Worm (Caenorhabditis elegans) whole organism, L2 larva: ENCODE data around the gene vps-11.

Experiments
- F13H6.1 ChIP-seq: sonication (generic microtip); optimal IDR thresholded peaks from 2 replicates; lab custom pipeline; 2016; ENCODE audit warnings: missing genetic modification characterization, missing compliant biosample characterization
- R02D3.7 ChIP-seq: fragments of 150-350 bp; optimal IDR thresholded peaks from 2 replicates; lab custom pipeline; 2014; ENCODE audit warnings: missing biosample characterization, missing genetic modification characterization
- ZK546.5 ChIP-seq: sonication (generic microtip); optimal IDR thresholded peaks from 2 replicates; lab custom pipeline; 2017; ENCODE audit warnings: missing biosample characterization, missing genetic modification characterization
- alr-1 ChIP-seq: fragments of 150-350 bp; optimal IDR thresholded peaks from 2 replicates; lab custom pipeline; 2014; ENCODE audit warnings: missing biosample characterization, missing genetic modification characterization
- aly-2 ChIP-seq: fragments of 150-350 bp; optimal IDR thresholded peaks from 2 replicates; lab custom pipeline; 2014; ENCODE audit warnings: missing biosample characterization, missing genetic modification characterization
- ama-1 ChIP-seq: fragments of 150-350 bp; optimal IDR thresholded peaks from 2 replicates; lab custom pipeline; 2018; ENCODE audit warnings: inconsistent platforms
- blmp-1 ChIP-seq: sonication (generic microtip); optimal IDR thresholded peaks from 2 replicates; lab custom pipeline; 2017; ENCODE audit warnings: missing genetic modification characterization, mild to moderate bottlenecking, missing compliant biosample characterization, antibody characterized with exemption, moderate library complexity; ENCODE audit not compliant: insufficient read depth
- ceh-82 ChIP-seq: fragments of 150-350 bp; optimal IDR thresholded peaks from 2 replicates; lab custom pipeline; 2014; ENCODE audit warnings: missing biosample characterization, missing genetic modification characterization
- crh-2 ChIP-seq: sonication (generic microtip); optimal IDR thresholded peaks from 2 replicates; lab custom pipeline; 2017; ENCODE audit warnings: missing biosample characterization, missing genetic modification characterization
- dmd-4 ChIP-seq: sonication (generic microtip); optimal IDR thresholded peaks from 2 replicates; lab custom pipeline; 2017; ENCODE audit warnings: missing biosample characterization, missing genetic modification characterization
- egl-27 ChIP-seq: sonication (generic microtip); optimal IDR thresholded peaks from 3 replicates; lab custom pipeline; 2017; ENCODE audit warnings: missing biosample characterization, missing genetic modification reagents, missing genetic modification characterization
- elt-1 ChIP-seq: fragments of 150-350 bp; optimal IDR thresholded peaks from 2 replicates; lab custom pipeline; 2014; ENCODE audit warnings: missing biosample characterization, missing genetic modification characterization
- elt-3 ChIP-seq: sonication (generic microtip); optimal IDR thresholded peaks from 2 replicates; lab custom pipeline; 2017; ENCODE audit warnings: missing biosample characterization, missing genetic modification characterization
- fos-1 ChIP-seq: fragments of 150-350 bp; optimal IDR thresholded peaks from 2 replicates; lab custom pipeline; 2014; ENCODE audit warnings: missing biosample characterization, missing genetic modification characterization
- lin-11 ChIP-seq: fragments of 150-350 bp; sonication (generic microtip); optimal IDR thresholded peaks from 2 replicates; lab custom pipeline; 2014; ENCODE audit warnings: missing biosample characterization, missing genetic modification characterization, inconsistent platforms, mixed read lengths
- lin-13 ChIP-seq: fragments of 150-350 bp; optimal IDR thresholded peaks from 2 replicates; lab custom pipeline; 2014; ENCODE audit warnings: missing biosample characterization, missing genetic modification reagents, missing genetic modification characterization
- lin-39 ChIP-seq: fragments of 150-350 bp; optimal IDR thresholded peaks from 2 replicates; lab custom pipeline; 2014; ENCODE audit warnings: missing biosample characterization, missing genetic modification reagents, missing genetic modification characterization
- mbf-1 ChIP-seq: sonication (generic microtip); optimal IDR thresholded peaks from 2 replicates; lab custom pipeline; 2017; ENCODE audit warnings: missing biosample characterization, missing genetic modification characterization
- mdl-1 ChIP-seq, 2 experiments: fragments of 150-350 bp in 1 of 2; sonication (generic microtip) in 1 of 2; optimal IDR thresholded peaks; 2 replicates each; lab custom pipeline; 2017; ENCODE audit warnings: missing biosample characterization in 2 of 2, missing genetic modification characterization in 2 of 2
- nhr-10 ChIP-seq: sonication (generic microtip); optimal IDR thresholded peaks from 2 replicates; lab custom pipeline; 2017; ENCODE audit warnings: missing biosample characterization, missing genetic modification characterization
- nhr-11 ChIP-seq: fragments of 150-350 bp; optimal IDR thresholded peaks from 2 replicates; lab custom pipeline; 2014; ENCODE audit warnings: missing biosample characterization, missing genetic modification characterization
- nhr-12 ChIP-seq: fragments of 150-350 bp; optimal IDR thresholded peaks from 2 replicates; lab custom pipeline; 2014; ENCODE audit warnings: missing biosample characterization, missing genetic modification characterization
- nhr-129 ChIP-seq: fragments of 150-350 bp; optimal IDR thresholded peaks from 2 replicates; lab custom pipeline; 2014; ENCODE audit warnings: missing biosample characterization, missing genetic modification characterization
- nhr-23 ChIP-seq: fragments of 150-350 bp; optimal IDR thresholded peaks from 2 replicates; lab custom pipeline; 2014; ENCODE audit warnings: missing biosample characterization, missing genetic modification reagents, missing genetic modification characterization
- nhr-237 ChIP-seq: fragments of 150-350 bp; optimal IDR thresholded peaks from 2 replicates; lab custom pipeline; 2014; ENCODE audit warnings: missing biosample characterization, missing genetic modification characterization
- nhr-6 ChIP-seq: fragments of 150-350 bp; optimal IDR thresholded peaks from 2 replicates; lab custom pipeline; 2014; ENCODE audit warnings: missing biosample characterization, missing genetic modification characterization
- nhr-77 ChIP-seq: fragments of 150-350 bp; optimal IDR thresholded peaks from 2 replicates; lab custom pipeline; 2014; ENCODE audit warnings: missing biosample characterization, missing genetic modification characterization
- peb-1 ChIP-seq: fragments of 150-350 bp; optimal IDR thresholded peaks from 2 replicates; lab custom pipeline; 2014; ENCODE audit warnings: missing biosample characterization, missing genetic modification characterization
- sem-4 ChIP-seq: fragments of 150-350 bp; optimal IDR thresholded peaks from 2 replicates; lab custom pipeline; 2014; ENCODE audit warnings: missing biosample characterization, missing genetic modification reagents, missing genetic modification characterization
- skn-1 ChIP-seq: sonication (generic microtip); optimal IDR thresholded peaks from 2 replicates; lab custom pipeline; 2017; ENCODE audit warnings: missing biosample characterization, missing genetic modification characterization
- sma-3 ChIP-seq: sonication (generic microtip); optimal IDR thresholded peaks from 2 replicates; lab custom pipeline; 2016; ENCODE audit warnings: missing genetic modification reagents, missing genetic modification characterization, missing compliant biosample characterization
- snpc-4 ChIP-seq: fragments of 150-350 bp; optimal IDR thresholded peaks from 2 replicates; lab custom pipeline; 2014; ENCODE audit warnings: missing biosample characterization, missing genetic modification characterization
- unc-39 ChIP-seq: fragments of 150-350 bp; optimal IDR thresholded peaks from 2 replicates; lab custom pipeline; 2014; ENCODE audit warnings: missing biosample characterization, missing genetic modification characterization
- unc-55 ChIP-seq: fragments of 150-350 bp; sonication (generic microtip); optimal IDR thresholded peaks from 3 replicates; lab custom pipeline; 2014; ENCODE audit warnings: missing biosample characterization, missing genetic modification reagents, missing genetic modification characterization
- unc-62 ChIP-seq: fragments of 150-350 bp; optimal IDR thresholded peaks from 2 replicates; lab custom pipeline; 2014; ENCODE audit warnings: missing biosample characterization, missing genetic modification reagents, missing genetic modification characterization
- ztf-1 ChIP-seq: fragments of 200-800 bp; sonication (Bioruptor generic); conservative IDR thresholded peaks from 2 replicates; pipeline ENCODE4 v1.3.6; 2022; ENCODE audit warnings: missing genetic modification characterization, missing compliant biosample characterization
- ztf-11 ChIP-seq: sonication (generic microtip); optimal IDR thresholded peaks from 2 replicates; lab custom pipeline; 2017; ENCODE audit warnings: missing biosample characterization, missing genetic modification characterization
- ztf-4 ChIP-seq: fragments of 150-350 bp; optimal IDR thresholded peaks from 2 replicates; lab custom pipeline; 2014; ENCODE audit warnings: missing biosample characterization, missing genetic modification characterization

The vps-11 gene

DNA sequence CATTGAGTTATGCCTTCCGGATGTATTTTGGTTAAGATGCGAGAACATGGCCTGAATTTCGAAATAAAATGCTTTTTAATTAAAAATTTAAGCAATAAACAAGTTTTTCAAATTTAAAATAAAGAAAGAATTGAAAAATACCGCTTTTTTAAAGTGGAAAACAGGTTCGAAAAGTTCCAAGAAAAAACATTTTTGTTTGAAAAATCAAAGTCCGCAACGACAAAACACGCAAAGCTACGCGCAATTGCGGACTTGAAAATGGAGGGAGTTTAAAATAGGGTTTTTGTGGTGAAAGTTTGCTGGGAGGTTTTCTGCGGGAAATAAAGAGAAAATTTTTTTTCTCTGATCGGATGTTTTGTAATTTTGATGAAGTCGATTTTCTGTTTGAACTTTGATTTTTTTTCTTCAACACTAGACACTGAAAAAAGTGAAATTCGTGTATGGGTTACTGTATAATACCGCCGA is 5.2 kb upstream of the vps-11 start, which contains the start of gene npp-19 (continued):
- TF ChIP-seq skn-1 (no peak), fos-1 (peak; percentile 48), dmd-4 (no peak), unc-62 (GFP tag; lab: Kevin White, UChicago) (no peak), egl-27 (tag; lab: Kevin White, UChicago) (no peak), blmp-1 (tag; lab: Kevin White, UChicago) (peak; percentile 38), ceh-82 (no peak), nhr-237 (tag; lab: Kevin White, UChicago) (no peak), ztf-1 (GFP tag; lab: Robert Waterston, UW) (no peak), aly-2 (tag; lab: Kevin White, UChicago) (no peak), R02D3.7 (tag; lab: Kevin White, UChicago) (peak; percentile 42), nhr-77 (tag; lab: Kevin White, UChicago) (peak; percentile 67), mbf-1 (no peak), nhr-11 (tag; lab: Kevin White, UChicago) (no peak), lin-39 (no peak), unc-39 (tag; lab: Kevin White, UChicago) (no peak)

ce11 chrII:10796194-10796593 is 2.9 kb upstream of the vps-11 start, which contains the start of gene set-14:
Gene set-14 (minus strand): TSS chrII:10796294.
- TF ChIP-seq nhr-6 (tag; lab: Kevin White, UChicago) (no peak), ztf-11 (no peak), nhr-129 (tag; lab: Kevin White, UChicago) (no peak), lin-13 (GFP tag; lab: Kevin White, UChicago) (no peak), nhr-10 (tag; lab: Kevin White, UChicago) (no peak), sem-4 (tag; lab: Kevin White, UChicago) (no peak), elt-3 (tag; lab: Kevin White, UChicago) (no peak), ztf-4 (tag; lab: Kevin White, UChicago) (no peak), skn-1 (no peak)
- TF ChIP-seq, all 48 proteins: peak for 0

DNA sequence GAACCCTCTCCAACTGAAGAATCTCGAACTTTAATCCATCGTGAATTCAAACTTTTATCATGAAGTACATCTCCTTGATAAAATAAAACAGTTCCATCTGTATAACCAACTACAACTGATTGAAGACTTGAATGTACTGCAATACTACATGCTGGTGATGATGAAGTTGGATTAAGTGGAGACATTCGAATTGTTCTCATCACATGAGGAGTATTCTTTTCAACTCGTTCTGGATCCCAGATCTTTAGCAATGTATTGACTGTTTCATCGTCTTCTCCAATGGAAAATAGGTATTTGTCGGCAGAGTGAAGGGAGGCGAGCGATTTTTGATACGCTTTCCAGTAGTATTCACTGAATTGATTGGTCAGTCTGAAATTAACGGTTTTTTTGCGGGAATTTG is 682 bp downstream of the vps-11 start:
- TF ChIP-seq nhr-77 (tag; lab: Kevin White, UChicago) (no peak), ztf-11 (no peak), alr-1 (no peak), blmp-1 (tag; lab: Kevin White, UChicago) (no peak), sma-3 (GFP tag; lab: Kevin White, UChicago) (no peak), ZK546.5 (tag; lab: Kevin White, UChicago) (no peak), nhr-11 (tag; lab: Kevin White, UChicago) (no peak), lin-11 (no peak), mdl-1 (tag; optimal IDR thresholded peaks at IDR 0.05; lab: Kevin White, UChicago) (no peak), nhr-23 (tag; lab: Kevin White, UChicago) (no peak), sem-4 (tag; lab: Kevin White, UChicago) (no peak), ama-1 (lab: Kevin White, UChicago) (no peak), egl-27 (tag; lab: Kevin White, UChicago) (no peak), nhr-237 (tag; lab: Kevin White, UChicago) (no peak), nhr-10 (tag; lab: Kevin White, UChicago) (no peak), unc-55 (GFP tag; lab: Kevin White, UChicago) (no peak), lin-13 (GFP tag; lab: Kevin White, UChicago) (no peak)

ce11 chrII:10787240-10787639 is 6.1 kb downstream of the vps-11 start, which contains the start of gene tag-209:
Gene tag-209 (plus strand): TSS chrII:10787312.
- TF ChIP-seq ZK546.5 (tag; lab: Kevin White, UChicago) (no peak), ztf-11 (no peak), fos-1 (no peak), dmd-4 (no peak), aly-2 (tag; lab: Kevin White, UChicago) (no peak), lin-39 (no peak), peb-1 (tag; lab: Kevin White, UChicago) (no peak), elt-3 (tag; lab: Kevin White, UChicago) (no peak), elt-1 (no peak), lin-11 (no peak), F13H6.1 (tag; lab: Kevin White, UChicago) (no peak), egl-27 (tag; lab: Kevin White, UChicago) (no peak), crh-2 (tag; lab: Kevin White, UChicago) (no peak), nhr-12 (no peak), snpc-4 (tag; lab: Kevin White, UChicago) (no peak), unc-62 (GFP tag; lab: Kevin White, UChicago) (no peak), unc-39 (tag; lab: Kevin White, UChicago) (no peak)
